Fruit fly (Drosophila melanogaster): ENCODE results near the gene CG32576.

DNA sequence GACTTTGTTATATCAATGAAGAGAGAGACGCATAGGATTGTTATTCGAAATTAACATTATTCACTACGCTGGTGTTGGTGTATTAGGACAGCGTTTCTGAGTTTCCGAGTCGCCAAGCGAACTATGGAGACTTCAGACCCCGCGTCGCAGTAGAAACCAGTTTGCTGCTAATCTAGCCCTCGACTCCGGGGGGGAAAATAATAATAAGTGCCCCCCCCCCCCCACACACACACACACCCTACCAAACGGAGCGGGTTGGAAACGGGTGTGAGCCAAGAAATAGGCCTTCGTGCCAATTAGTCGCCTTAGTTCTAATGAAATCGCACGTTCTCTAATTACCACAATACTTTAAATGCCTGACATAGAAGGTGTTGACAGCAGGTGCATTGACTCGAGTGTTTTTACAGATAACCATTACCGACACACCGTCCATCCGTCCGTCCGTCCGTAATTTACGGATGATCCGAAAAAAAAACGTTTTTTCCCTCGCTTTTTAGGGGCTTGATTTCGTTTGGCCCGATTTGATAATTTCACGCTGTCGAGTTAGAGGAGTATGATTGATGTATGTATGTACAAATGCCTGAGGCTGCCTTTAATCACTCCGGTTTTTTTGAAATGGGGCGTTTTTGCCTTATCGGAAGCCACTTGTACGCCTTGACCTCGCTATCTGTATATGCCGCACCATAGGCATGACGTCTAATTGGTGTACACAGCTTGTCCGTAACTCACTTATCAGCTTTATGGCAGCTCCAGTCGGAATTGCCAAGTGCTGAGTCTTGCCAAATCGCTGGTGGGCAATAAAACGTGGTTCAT lies 6.4 kb downstream of the CG32576 start:
- TF ChIP-seq CG8478 (optimal IDR thresholded peaks at IDR 0.05) (no peak), usp (GFP tag; optimal IDR thresholded peaks at IDR 0.05) (no peak), pan (optimal IDR thresholded peaks at IDR 0.05) (no peak)
